Worm (Caenorhabditis elegans) whole organism, L3 larva: ENCODE results near the gene F14D7.12.
A peak's percentile ranks its signal among the peaks of the same experiment; 100 is the strongest.

ENCODE experiments used
- R02D3.7 ChIP-seq: fragments of 150-350 bp; optimal IDR thresholded peaks from 2 replicates; lab custom pipeline; 2014; ENCODE audit warnings: missing biosample characterization, missing genetic modification characterization
- aly-2 ChIP-seq: fragments of 150-350 bp; optimal IDR thresholded peaks from 2 replicates; lab custom pipeline; 2014; ENCODE audit warnings: missing biosample characterization, missing genetic modification characterization
- ama-1 ChIP-seq: fragments of 150-350 bp; optimal IDR thresholded peaks from 2 replicates; lab custom pipeline; 2018
- ceh-16 ChIP-seq: sonication (generic microtip); optimal IDR thresholded peaks from 2 replicates; lab custom pipeline; 2017; ENCODE audit warnings: missing biosample characterization, missing genetic modification characterization
- ceh-28 ChIP-seq: fragments of 150-350 bp; optimal IDR thresholded peaks from 2 replicates; lab custom pipeline; 2014; ENCODE audit warnings: missing biosample characterization, missing genetic modification reagents, missing genetic modification characterization
- ceh-82 ChIP-seq: fragments of 150-350 bp; optimal IDR thresholded peaks from 2 replicates; lab custom pipeline; 2014; ENCODE audit warnings: missing biosample characterization, missing genetic modification characterization
- daf-12 ChIP-seq: fragments of 150-350 bp; optimal IDR thresholded peaks from 2 replicates; lab custom pipeline; 2014; ENCODE audit warnings: missing biosample characterization, missing genetic modification reagents, missing genetic modification characterization
- egl-5 ChIP-seq: fragments of 150-350 bp; optimal IDR thresholded peaks from 2 replicates; lab custom pipeline; 2017; ENCODE audit warnings: missing biosample characterization, missing genetic modification reagents, missing genetic modification characterization, inconsistent platforms
- elt-1 ChIP-seq: fragments of 150-350 bp; optimal IDR thresholded peaks from 2 replicates; lab custom pipeline; 2014; ENCODE audit warnings: missing biosample characterization, missing genetic modification characterization
- elt-3 ChIP-seq, 3 experiments: fragments of 150-350 bp in 1 of 3; sonication (generic microtip) in 2 of 3; optimal IDR thresholded peaks; 2 replicates in 2 of 3; 4 replicates in 1 of 3; lab custom pipeline; 2014 to 2017; ENCODE audit warnings: missing biosample characterization in 3 of 3, missing genetic modification characterization in 3 of 3
- eor-1 ChIP-seq, 2 experiments: fragments of 150-350 bp; optimal IDR thresholded peaks; 2 replicates each; lab custom pipeline; 2014 to 2018; ENCODE audit warnings: missing biosample characterization in 2 of 2, missing genetic modification characterization in 2 of 2
- fkh-10 ChIP-seq: sonication (generic microtip); optimal IDR thresholded peaks from 2 replicates; lab custom pipeline; 2017; ENCODE audit warnings: missing biosample characterization, missing genetic modification reagents, missing genetic modification characterization
- fkh-2 ChIP-seq: fragments of 150-350 bp; optimal IDR thresholded peaks from 2 replicates; lab custom pipeline; 2014; ENCODE audit warnings: missing biosample characterization, missing genetic modification reagents, missing genetic modification characterization
- fos-1 ChIP-seq: fragments of 150-350 bp; optimal IDR thresholded peaks from 2 replicates; lab custom pipeline; 2014; ENCODE audit warnings: missing biosample characterization, missing genetic modification characterization
- hmg-11 ChIP-seq: sonication (generic microtip); optimal IDR thresholded peaks from 2 replicates; lab custom pipeline; 2016; ENCODE audit warnings: missing genetic modification characterization, missing compliant biosample characterization
- jun-1 ChIP-seq: fragments of 150-350 bp; optimal IDR thresholded peaks from 2 replicates; lab custom pipeline; 2014; ENCODE audit warnings: missing biosample characterization, missing genetic modification reagents, missing genetic modification characterization
- lin-15B ChIP-seq: fragments of 150-350 bp; optimal IDR thresholded peaks from 2 replicates; lab custom pipeline; 2014; ENCODE audit warnings: missing biosample characterization, missing genetic modification characterization
- lin-39 ChIP-seq: fragments of 150-350 bp; optimal IDR thresholded peaks from 2 replicates; lab custom pipeline; 2018; ENCODE audit warnings: missing biosample characterization, missing genetic modification reagents, missing genetic modification characterization
- lsy-12 ChIP-seq: sonication (generic microtip); optimal IDR thresholded peaks from 2 replicates; lab custom pipeline; 2016; ENCODE audit warnings: mild to moderate bottlenecking, missing genetic modification characterization, missing compliant biosample characterization
- mdl-1 ChIP-seq: fragments of 150-350 bp; optimal IDR thresholded peaks from 2 replicates; lab custom pipeline; 2014; ENCODE audit warnings: missing biosample characterization, missing genetic modification characterization
- nfya-1 ChIP-seq: sonication (generic microtip); optimal IDR thresholded peaks from 2 replicates; lab custom pipeline; 2017; ENCODE audit warnings: missing genetic modification characterization, mild to moderate bottlenecking, missing compliant biosample characterization, antibody characterized with exemption, moderate library complexity; ENCODE audit not compliant: insufficient read depth
- nhr-11 ChIP-seq: fragments of 150-350 bp; optimal IDR thresholded peaks from 2 replicates; lab custom pipeline; 2014; ENCODE audit warnings: missing biosample characterization, missing genetic modification characterization
- nhr-12 ChIP-seq: fragments of 150-350 bp; optimal IDR thresholded peaks from 2 replicates; lab custom pipeline; 2014; ENCODE audit warnings: missing biosample characterization, missing genetic modification characterization
- nhr-23 ChIP-seq: fragments of 150-350 bp; optimal IDR thresholded peaks from 2 replicates; lab custom pipeline; 2014; ENCODE audit warnings: missing biosample characterization, missing genetic modification reagents, missing genetic modification characterization
- nhr-25 ChIP-seq: sonication (generic microtip); optimal IDR thresholded peaks from 2 replicates; lab custom pipeline; 2017; ENCODE audit warnings: missing biosample characterization, missing genetic modification characterization
- nhr-28 ChIP-seq: fragments of 150-350 bp; optimal IDR thresholded peaks from 2 replicates; lab custom pipeline; 2014; ENCODE audit warnings: missing biosample characterization, missing genetic modification characterization
- nhr-43 ChIP-seq: sonication (generic microtip); optimal IDR thresholded peaks from 2 replicates; lab custom pipeline; 2016; ENCODE audit warnings: mild to moderate bottlenecking, missing genetic modification characterization, missing compliant biosample characterization; ENCODE audit not compliant: poor library complexity, severe bottlenecking
- nhr-76 ChIP-seq: fragments of 150-350 bp; sonication (generic microtip); optimal IDR thresholded peaks from 5 replicates; lab custom pipeline; 2014; ENCODE audit warnings: missing biosample characterization, missing genetic modification characterization
- nhr-77 ChIP-seq: fragments of 150-350 bp; optimal IDR thresholded peaks from 2 replicates; lab custom pipeline; 2014; ENCODE audit warnings: missing biosample characterization, missing genetic modification characterization
- pha-4 ChIP-seq: fragments of 150-350 bp; optimal IDR thresholded peaks from 2 replicates; lab custom pipeline; 2014; ENCODE audit warnings: missing biosample characterization, missing genetic modification reagents, missing genetic modification characterization
- pqm-1 ChIP-seq: fragments of 150-350 bp; optimal IDR thresholded peaks from 2 replicates; lab custom pipeline; 2017; ENCODE audit warnings: missing biosample characterization, missing genetic modification characterization, inconsistent platforms
- sea-2 ChIP-seq: fragments of 150-350 bp; sonication (generic microtip); optimal IDR thresholded peaks from 4 replicates; lab custom pipeline; 2014; ENCODE audit warnings: missing biosample characterization, missing genetic modification reagents, missing genetic modification characterization
- skn-1 ChIP-seq: fragments of 150-350 bp; optimal IDR thresholded peaks from 2 replicates; lab custom pipeline; 2014; ENCODE audit warnings: missing biosample characterization, missing genetic modification characterization
- snpc-4 ChIP-seq: fragments of 150-350 bp; optimal IDR thresholded peaks from 2 replicates; lab custom pipeline; 2014; ENCODE audit warnings: missing biosample characterization, missing genetic modification characterization
- tbx-2 ChIP-seq: sonication (generic microtip); optimal IDR thresholded peaks from 2 replicates; lab custom pipeline; 2016; ENCODE audit warnings: mild to moderate bottlenecking, missing genetic modification characterization, missing compliant biosample characterization
- unc-62 ChIP-seq: fragments of 150-350 bp; sonication (generic microtip); optimal IDR thresholded peaks from 4 replicates; lab custom pipeline; 2014; ENCODE audit warnings: missing biosample characterization, missing genetic modification reagents, missing genetic modification characterization
- ztf-4 ChIP-seq: fragments of 150-350 bp; optimal IDR thresholded peaks from 2 replicates; lab custom pipeline; 2014; ENCODE audit warnings: missing biosample characterization, missing genetic modification characterization

F14D7.12 gene

ce11 chrV:14336655-14337054 lies 36.8 kb downstream of the F14D7.12 start, which contains the start of gene srm-6:
TSS of gene srm-6 (plus strand) at chrV:14336955.
- TF ChIP-seq nhr-12 (tag; lab: Kevin White, UChicago): no peak
- TF ChIP-seq lin-39 (tag; lab: Kevin White, UChicago): no peak
- no peak for TF ChIP-seq ceh-28 (tag; lab: Kevin White, UChicago)
- no peak for TF ChIP-seq elt-3 (tag; optimal IDR thresholded peaks at IDR 0.05; lab: Kevin White, UChicago)

- no peak for TF ChIP-seq unc-62 (GFP tag; lab: Kevin White, UChicago)
- TF ChIP-seq lin-39 (tag; lab: Kevin White, UChicago): no peak
- no peak for TF ChIP-seq eor-1 (tag; optimal IDR thresholded peaks at IDR 0.05; lab: Kevin White, UChicago)
- TF ChIP-seq lin-15B: no peak
- no peak for TF ChIP-seq ceh-16 (tag; lab: Kevin White, UChicago)
- no peak for TF ChIP-seq snpc-4 (tag; lab: Kevin White, UChicago)
- no peak for TF ChIP-seq nhr-11 (tag; lab: Kevin White, UChicago)
- no peak for TF ChIP-seq nhr-12 (tag; lab: Kevin White, UChicago)
- no peak for TF ChIP-seq ceh-28 (tag; lab: Kevin White, UChicago)
- TF ChIP-seq pqm-1 (tag; lab: Kevin White, UChicago): no peak
- no peak for TF ChIP-seq elt-3 (tag; optimal IDR thresholded peaks at IDR 0.05; lab: Kevin White, UChicago)
- TF ChIP-seq ama-1: no peak
- no peak for TF ChIP-seq fkh-2 (tag; lab: Kevin White, UChicago)
- TF ChIP-seq nhr-28 (tag; lab: Kevin White, UChicago): no peak
- TF ChIP-seq hmg-11 (tag; lab: Kevin White, UChicago): no peak
- no peak for TF ChIP-seq egl-5 (tag; lab: Kevin White, UChicago)
- TF ChIP-seq nhr-76 (tag; lab: Kevin White, UChicago): no peak
- no peak for TF ChIP-seq nhr-25 (tag; lab: Kevin White, UChicago)
These were observed 41.9 kb downstream of the F14D7.12 start, which contains the start of gene F47B8.10 for ce11 chrV:14341672-14342071. TSS of gene F47B8.10 (plus strand) at chrV:14341972.

ce11 chrV:14347234-14347826 lies 47.5 kb downstream of the F14D7.12 start, which contains the start of gene cept-2:
TSS of gene cept-2 (plus strand) at chrV:14347766.
- TF ChIP-seq fkh-10 (GFP tag; lab: Kevin White, UChicago): peak; percentile 76
- peak; percentile 75 for TF ChIP-seq tbx-2 (tag; lab: Kevin White, UChicago)
- TF ChIP-seq elt-1 (tag; lab: Kevin White, UChicago): peak; percentile 62
- TF ChIP-seq jun-1 (tag; lab: Kevin White, UChicago): peak; percentile 78
- TF ChIP-seq egl-5 (tag; lab: Kevin White, UChicago): peak; percentile 93
- TF ChIP-seq ceh-82: peak; percentile 82
- TF ChIP-seq lin-39 (tag; lab: Kevin White, UChicago): peak; percentile 88
- peak; percentile 85 for TF ChIP-seq R02D3.7 (tag; lab: Kevin White, UChicago)
- TF ChIP-seq skn-1 (tag; lab: Kevin White, UChicago): peak; percentile 56
- TF ChIP-seq nhr-11 (tag; lab: Kevin White, UChicago): peak; percentile 68
- no peak for TF ChIP-seq ztf-4
- peak; percentile 66 for TF ChIP-seq lin-15B
- peak; percentile 92 for TF ChIP-seq snpc-4 (tag; lab: Kevin White, UChicago)
- peak; percentile 82 for TF ChIP-seq lsy-12
- no peak for TF ChIP-seq nhr-76 (tag; lab: Kevin White, UChicago)
- TF ChIP-seq nfya-1 (tag; lab: Kevin White, UChicago): peak; percentile 95
- no peak for TF ChIP-seq hmg-11 (tag; lab: Kevin White, UChicago)
- TF ChIP-seq pqm-1 (tag; lab: Kevin White, UChicago): peak; percentile 20
- TF ChIP-seq eor-1 (tag; optimal IDR thresholded peaks at IDR 0.05; lab: Kevin White, UChicago): no peak
- peak; percentile 95 for TF ChIP-seq pha-4 (tag; lab: Kevin White, UChicago)
- TF ChIP-seq nhr-23 (tag; lab: Kevin White, UChicago): peak; percentile 97
- peak; percentile 78 for TF ChIP-seq nhr-77
- TF ChIP-seq nhr-43 (tag; lab: Kevin White, UChicago): peak; percentile 93
- peak; percentile 83 for TF ChIP-seq nhr-25 (tag; lab: Kevin White, UChicago)
- no peak for TF ChIP-seq aly-2 (tag; lab: Kevin White, UChicago)
- no peak for TF ChIP-seq sea-2 (GFP tag; lab: Kevin White, UChicago)
- TF ChIP-seq mdl-1 (tag; lab: Kevin White, UChicago): peak; percentile 34
- TF ChIP-seq ceh-28 (tag; lab: Kevin White, UChicago): peak; percentile 76
- peak; percentile 63 for TF ChIP-seq unc-62 (GFP tag; lab: Kevin White, UChicago)
- TF ChIP-seq fos-1: peak; percentile 30
- TF ChIP-seq daf-12: peak; percentile 55
- no peak for TF ChIP-seq ama-1
